Worm (Caenorhabditis elegans): ENCODE measurements around the gene F42F12.14.

DNA sequence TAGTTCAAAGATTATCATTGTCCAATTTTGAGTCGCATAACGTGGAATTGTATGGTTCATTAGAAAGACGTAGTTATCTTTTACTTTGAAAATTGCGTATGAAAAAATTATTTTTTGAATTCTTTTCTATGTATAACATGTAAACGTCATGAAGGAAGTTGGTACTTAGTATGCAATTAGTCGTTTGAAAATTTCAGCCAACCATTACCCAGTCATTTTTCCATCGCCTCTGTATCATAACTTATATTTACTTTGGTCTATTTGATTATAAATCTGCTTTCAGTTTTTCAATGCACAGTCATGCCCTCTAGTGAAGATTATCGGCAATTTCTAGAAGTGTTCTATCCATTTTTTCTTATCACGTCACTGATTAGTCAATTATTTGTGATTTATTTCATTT lies 22.0 kb upstream of the F42F12.14 start, which contains the start of gene srd-41:
- no peak for TF ChIP-seq nhr-77 (tag; optimal IDR thresholded peaks at IDR 0.05)
- TF ChIP-seq aha-1 (tag; optimal IDR thresholded peaks at IDR 0.05): no peak
- no peak for TF ChIP-seq rnt-1 (tag; optimal IDR thresholded peaks at IDR 0.05)
- TF ChIP-seq mdl-1 (tag; optimal IDR thresholded peaks at IDR 0.05): no peak
- TF ChIP-seq fkh-10 (GFP tag; optimal IDR thresholded peaks at IDR 0.05): no peak
- TF ChIP-seq nhr-11 (tag; optimal IDR thresholded peaks at IDR 0.05): no peak
- TF ChIP-seq ztf-11 (tag; optimal IDR thresholded peaks at IDR 0.05): no peak
- no peak for TF ChIP-seq ceh-8 (GFP tag; optimal IDR thresholded peaks at IDR 0.05)

Data from whole organism, L1 larva.